Fruit fly (Drosophila melanogaster) whole organism, prepupa: ENCODE results near the gene Hex-t2.
A peak's percentile ranks its signal among the peaks of the same experiment; 100 is the strongest.

Experiments
- Blimp-1 ChIP-seq: fragments of 200-800 bp; sonication (Bioruptor generic); optimal IDR thresholded peaks from 3 replicates; lab custom pipeline; 2017; ENCODE audit warnings: missing biosample characterization, missing genetic modification characterization, mild to moderate bottlenecking, moderate library complexity, missing genetic modification reagents
- CG10631 ChIP-seq: fragments of 200-800 bp; sonication (Bioruptor generic); optimal IDR thresholded peaks from 2 replicates; lab custom pipeline; 2016; ENCODE audit warnings: missing biosample characterization, missing genetic modification characterization
- CG11294 ChIP-seq: fragments of 200-800 bp; sonication (Bioruptor generic); IDR thresholded peaks from 2 replicates; pipeline ENCODE4 v1.3.6; 2022; ENCODE audit warnings: missing biosample characterization, missing genetic modification characterization
- CG11762 ChIP-seq: fragments of 200-800 bp; sonication (Bioruptor generic); optimal IDR thresholded peaks from 3 replicates; lab custom pipeline; 2016; ENCODE audit warnings: missing biosample characterization, missing genetic modification characterization; ENCODE audit not compliant: insufficient read depth
- CG15336 ChIP-seq: fragments of 200-800 bp; sonication (Bioruptor generic); IDR thresholded peaks from 2 replicates; pipeline ENCODE4 v1.3.6; 2022; ENCODE audit warnings: missing biosample characterization, missing genetic modification characterization
- CG1621 ChIP-seq: fragments of 200-800 bp; sonication (Bioruptor generic); optimal IDR thresholded peaks from 3 replicates; lab custom pipeline; 2018; ENCODE audit warnings: missing biosample characterization, mild to moderate bottlenecking, missing genetic modification characterization
- CG3032 ChIP-seq: fragments of 200-800 bp; optimal IDR thresholded peaks from 2 replicates; lab custom pipeline; 2019; ENCODE audit warnings: missing biosample characterization, mild to moderate bottlenecking, missing genetic modification characterization, moderate library complexity
- CG32006 ChIP-seq: fragments of 200-800 bp; sonication (Bioruptor generic); optimal IDR thresholded peaks from 3 replicates; lab custom pipeline; 2017; ENCODE audit warnings: missing biosample characterization, mild to moderate bottlenecking, missing genetic modification characterization
- CG3919 ChIP-seq: fragments of 200-800 bp; sonication (Bioruptor generic); optimal IDR thresholded peaks from 3 replicates; lab custom pipeline; 2016; ENCODE audit warnings: missing biosample characterization, missing genetic modification characterization
- CG4318 ChIP-seq: fragments of 200-800 bp; sonication (Bioruptor generic); optimal IDR thresholded peaks from 3 replicates; lab custom pipeline; 2017; ENCODE audit warnings: missing biosample characterization, mild to moderate bottlenecking, missing genetic modification characterization
- CG6163 ChIP-seq: fragments of 200-800 bp; sonication (Bioruptor generic); IDR thresholded peaks from 3 replicates; pipeline ENCODE4 v1.3.6; 2022; ENCODE audit warnings: missing biosample characterization, missing genetic modification characterization
- CG6276 ChIP-seq: fragments of 200-800 bp; sonication (Bioruptor generic); optimal IDR thresholded peaks from 2 replicates; lab custom pipeline; 2017; ENCODE audit warnings: missing biosample characterization, mild to moderate bottlenecking, missing genetic modification characterization
- CG6792 ChIP-seq: fragments of 200-800 bp; sonication (Bioruptor generic); optimal IDR thresholded peaks from 3 replicates; lab custom pipeline; 2016; ENCODE audit warnings: missing biosample characterization, missing genetic modification characterization
- CG6854 ChIP-seq: fragments of 200-800 bp; sonication (Bioruptor generic); optimal IDR thresholded peaks from 2 replicates; lab custom pipeline; 2017; ENCODE audit warnings: missing biosample characterization, mild to moderate bottlenecking, missing genetic modification characterization
- CG7368 ChIP-seq: fragments of 200-800 bp; sonication (Bioruptor generic); optimal IDR thresholded peaks from 3 replicates; lab custom pipeline; 2016; ENCODE audit warnings: missing biosample characterization, missing genetic modification characterization
- CG8119 ChIP-seq: fragments of 200-800 bp; sonication (Bioruptor generic); IDR thresholded peaks from 3 replicates; pipeline ENCODE4 v1.3.6; 2022; ENCODE audit warnings: missing biosample characterization, missing genetic modification characterization
- CG8319 ChIP-seq: fragments of 200-800 bp; sonication (Bioruptor generic); optimal IDR thresholded peaks from 3 replicates; lab custom pipeline; 2016; ENCODE audit warnings: missing biosample characterization, missing genetic modification characterization
- CG8632 ChIP-seq: fragments of 200-800 bp; sonication (Bioruptor generic); optimal IDR thresholded peaks from 3 replicates; lab custom pipeline; 2016; ENCODE audit warnings: missing biosample characterization, missing genetic modification characterization
- CG9139 ChIP-seq: fragments of 200-800 bp; sonication (Bioruptor generic); optimal IDR thresholded peaks from 3 replicates; lab custom pipeline; 2017; ENCODE audit warnings: missing biosample characterization, mild to moderate bottlenecking, missing genetic modification characterization
- Eip75B ChIP-seq: fragments of 200-800 bp; sonication (Bioruptor generic); optimal IDR thresholded peaks from 3 replicates; lab custom pipeline; 2016; ENCODE audit warnings: missing biosample characterization, missing genetic modification characterization
- Ets21C ChIP-seq: fragments of 200-800 bp; sonication (Bioruptor generic); optimal IDR thresholded peaks from 3 replicates; lab custom pipeline; 2016; ENCODE audit warnings: missing biosample characterization, missing genetic modification characterization
- Ets96B ChIP-seq: fragments of 200-800 bp; optimal IDR thresholded peaks from 2 replicates; lab custom pipeline; 2019; ENCODE audit warnings: missing biosample characterization, mild to moderate bottlenecking, missing genetic modification characterization, moderate library complexity
- Gug ChIP-seq: fragments of 200-800 bp; sonication (Bioruptor generic); IDR thresholded peaks from 2 replicates; pipeline ENCODE4 v1.3.6; 2022; ENCODE audit warnings: missing biosample characterization, missing genetic modification characterization
- Hr38 ChIP-seq: sonication (Bioruptor generic); optimal IDR thresholded peaks from 2 replicates; lab custom pipeline; 2016; ENCODE audit warnings: missing biosample characterization, missing genetic modification characterization
- Hr4 ChIP-seq: fragments of 200-800 bp; sonication (Bioruptor generic); optimal IDR thresholded peaks from 3 replicates; lab custom pipeline; 2016; ENCODE audit warnings: missing biosample characterization, missing genetic modification characterization
- Met ChIP-seq: fragments of 200-800 bp; sonication (Bioruptor generic); optimal IDR thresholded peaks from 3 replicates; lab custom pipeline; 2016; ENCODE audit warnings: missing biosample characterization, missing genetic modification characterization
- OdsH ChIP-seq: fragments of 200-800 bp; sonication (Bioruptor generic); optimal IDR thresholded peaks from 3 replicates; lab custom pipeline; 2016; ENCODE audit warnings: missing biosample characterization, missing genetic modification characterization
- Smox ChIP-seq: fragments of 200-800 bp; sonication (Bioruptor generic); optimal IDR thresholded peaks from 3 replicates; lab custom pipeline; 2016; ENCODE audit warnings: missing biosample characterization, missing genetic modification characterization
- Sox102F ChIP-seq: fragments of 200-800 bp; sonication (Bioruptor generic); optimal IDR thresholded peaks from 2 replicates; lab custom pipeline; 2016; ENCODE audit warnings: missing biosample characterization, mild to moderate bottlenecking, missing genetic modification characterization
- Sox14 ChIP-seq: fragments of 200-800 bp; sonication (Bioruptor generic); optimal IDR thresholded peaks from 3 replicates; lab custom pipeline; 2016; ENCODE audit warnings: missing biosample characterization, missing genetic modification characterization
- achi ChIP-seq: fragments of 200-800 bp; sonication (Bioruptor generic); optimal IDR thresholded peaks from 3 replicates; lab custom pipeline; 2016; ENCODE audit warnings: missing biosample characterization, missing genetic modification characterization
- acj6 ChIP-seq: fragments of 200-800 bp; sonication (Bioruptor generic); optimal IDR thresholded peaks from 3 replicates; lab custom pipeline; 2016; ENCODE audit warnings: missing biosample characterization, missing genetic modification characterization
- cyc ChIP-seq: fragments of 200-800 bp; sonication (Bioruptor generic); optimal IDR thresholded peaks from 3 replicates; lab custom pipeline; 2016; ENCODE audit warnings: missing biosample characterization, missing genetic modification characterization
- dac ChIP-seq: fragments of 200-800 bp; sonication (Bioruptor generic); optimal IDR thresholded peaks from 2 replicates; lab custom pipeline; 2017; ENCODE audit warnings: missing biosample characterization, mild to moderate bottlenecking, missing genetic modification characterization
- eg ChIP-seq: fragments of 200-800 bp; sonication (Bioruptor generic); IDR thresholded peaks from 3 replicates; pipeline ENCODE4 v1.3.6; 2022; ENCODE audit warnings: missing biosample characterization, missing genetic modification characterization
- fd59A ChIP-seq: fragments of 200-800 bp; sonication (Bioruptor generic); optimal IDR thresholded peaks from 2 replicates; lab custom pipeline; 2017; ENCODE audit warnings: missing biosample characterization, mild to moderate bottlenecking, missing genetic modification characterization, missing genetic modification reagents
- fd85E ChIP-seq: fragments of 200-800 bp; sonication (Bioruptor generic); optimal IDR thresholded peaks from 3 replicates; lab custom pipeline; 2016; ENCODE audit warnings: missing biosample characterization, missing genetic modification characterization
- lz ChIP-seq: fragments of 200-800 bp; sonication (Bioruptor generic); optimal IDR thresholded peaks from 3 replicates; lab custom pipeline; 2016; ENCODE audit warnings: missing biosample characterization, missing genetic modification characterization
- pdm3 ChIP-seq: fragments of 200-800 bp; sonication (Bioruptor generic); optimal IDR thresholded peaks from 3 replicates; lab custom pipeline; 2016; ENCODE audit warnings: missing biosample characterization, missing genetic modification characterization
- salr ChIP-seq, 2 experiments: fragments of 200-800 bp; sonication (Bioruptor generic); optimal IDR thresholded peaks; 3 replicates each; lab custom pipeline; 2016 to 2018; ENCODE audit warnings: missing biosample characterization in 2 of 2, missing genetic modification characterization in 2 of 2, mild to moderate bottlenecking in 1 of 2
- spab ChIP-seq: fragments of 200-800 bp; sonication (Bioruptor generic); optimal IDR thresholded peaks from 2 replicates; lab custom pipeline; 2017; ENCODE audit warnings: missing biosample characterization, mild to moderate bottlenecking, missing genetic modification characterization, missing genetic modification reagents
- ss ChIP-seq, 2 experiments: fragments of 200-800 bp; sonication (Bioruptor generic); optimal IDR thresholded peaks; 2 replicates in 1 of 2; 3 replicates in 1 of 2; lab custom pipeline; 2017 to 2018; ENCODE audit warnings: mild to moderate bottlenecking in 2 of 2, missing biosample characterization in 2 of 2, missing genetic modification characterization in 2 of 2, moderate library complexity in 1 of 2
- svp ChIP-seq: fragments of 200-800 bp; sonication (Bioruptor generic); peaks from one replicate; lab custom pipeline; 2016; ENCODE audit warnings: missing biosample characterization, missing genetic modification characterization
- topi ChIP-seq: fragments of 200-800 bp; sonication (Bioruptor generic); optimal IDR thresholded peaks from 3 replicates; lab custom pipeline; 2016; ENCODE audit warnings: missing biosample characterization, missing genetic modification characterization
- vri ChIP-seq: fragments of 200-800 bp; sonication (Bioruptor generic); optimal IDR thresholded peaks from 3 replicates; lab custom pipeline; 2016; ENCODE audit warnings: missing biosample characterization, mild to moderate bottlenecking, missing genetic modification characterization

Gene Hex-t2

DNA sequence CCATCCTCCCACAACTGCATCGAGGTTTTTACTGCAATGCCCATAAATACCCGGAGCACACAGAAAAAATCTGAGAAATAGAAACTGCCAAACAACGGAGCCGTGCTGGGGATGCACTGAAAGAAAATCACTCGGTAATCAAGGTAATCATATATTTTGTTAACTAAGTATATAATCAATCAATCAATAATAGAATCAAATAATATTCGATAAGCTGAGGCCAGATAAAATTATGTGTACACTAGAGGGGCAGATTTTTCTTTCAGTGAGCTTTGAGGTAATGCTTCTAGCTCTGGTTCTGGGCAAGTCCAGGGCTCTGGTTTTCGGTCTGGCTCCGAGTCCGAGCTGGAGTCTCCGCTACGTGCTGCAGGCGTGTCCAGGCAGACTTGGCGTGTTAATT lies 27.6 kb downstream of the Hex-t2 start (continued):
- TF ChIP-seq svp (GFP tag; lab: Kevin White, UChicago) = no peak
- no peak for TF ChIP-seq CG8632
- no peak for TF ChIP-seq Eip75B (GFP tag; lab: Kevin White, UChicago)
- TF ChIP-seq vri (GFP tag; lab: Kevin White, UChicago) = no peak
- no peak for TF ChIP-seq salr (GFP tag; optimal IDR thresholded peaks at IDR 0.05; lab: Kevin White, UChicago)
- no peak for TF ChIP-seq Blimp-1 (GFP tag; lab: Kevin White, UChicago)
- no peak for TF ChIP-seq CG1621 (tag; lab: Kevin White, UChicago)

DNA sequence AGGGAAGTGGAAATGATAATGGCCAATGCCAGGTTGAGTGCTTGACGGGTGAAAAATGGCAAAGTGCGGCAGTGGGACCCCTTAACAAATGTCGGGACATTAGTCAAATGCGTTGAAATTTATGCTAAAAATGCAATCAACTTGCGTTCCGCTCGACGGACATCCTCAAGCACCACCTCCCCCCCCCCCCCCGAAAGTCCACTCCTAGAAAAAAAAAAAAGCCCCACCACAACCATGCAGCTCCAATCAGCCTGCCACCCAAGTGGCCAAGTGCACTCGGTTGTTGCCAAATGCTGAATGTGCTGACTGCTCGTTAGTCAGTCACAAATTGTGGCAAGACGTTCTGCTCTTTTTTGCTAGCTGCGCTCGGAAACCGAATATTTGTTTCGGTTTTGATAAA lies 28.2 kb downstream of the Hex-t2 start:
- TF ChIP-seq CG9139 (GFP tag; lab: Kevin White, UChicago) (no peak), Sox102F (GFP tag; lab: Kevin White, UChicago) (no peak), CG6163 (no peak), Hr4 (GFP tag; lab: Kevin White, UChicago) (no peak), CG11762 (GFP tag; lab: Kevin White, UChicago) (no peak), OdsH (GFP tag; lab: Kevin White, UChicago) (no peak), CG6276 (GFP tag; lab: Kevin White, UChicago) (no peak), acj6 (GFP tag; lab: Kevin White, UChicago) (no peak), CG7368 (GFP tag; lab: Kevin White, UChicago) (no peak), eg (GFP tag; lab: Robert Waterston, UW) (no peak), CG8319 (GFP tag; lab: Kevin White, UChicago) (no peak), vri (GFP tag; lab: Kevin White, UChicago) (no peak), fd59A (GFP tag; lab: Kevin White, UChicago) (no peak), Smox (GFP tag; lab: Kevin White, UChicago) (no peak), CG32006 (GFP tag; lab: Kevin White, UChicago) (no peak), CG3919 (no peak), CG4318 (GFP tag; lab: Kevin White, UChicago) (no peak), CG8119 (GFP tag; lab: Robert Waterston, UW) (no peak)

DNA sequence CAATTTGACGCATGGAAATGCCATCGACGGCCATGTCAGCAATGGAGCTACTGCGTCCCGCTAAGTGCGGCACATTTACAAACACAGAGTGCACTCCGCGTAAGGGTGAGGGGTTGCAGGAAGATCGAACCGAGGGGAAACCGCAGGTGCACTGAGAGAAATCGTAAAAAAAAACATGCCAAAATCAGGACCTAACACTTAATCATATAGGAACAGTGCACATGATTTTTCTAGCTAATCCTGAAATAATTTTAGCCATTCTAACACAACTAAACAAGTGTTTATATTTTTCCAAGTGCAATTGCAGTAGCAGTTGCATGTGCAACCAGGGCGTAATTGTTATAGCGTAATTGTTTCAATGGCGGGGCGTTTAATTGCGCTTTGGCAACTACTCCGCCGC lies 28.7 kb downstream of the Hex-t2 start:
- no peak for TF ChIP-seq CG6854 (GFP tag; lab: Kevin White, UChicago)
- TF ChIP-seq acj6 (GFP tag; lab: Kevin White, UChicago) = peak; percentile 45
- TF ChIP-seq topi (GFP tag; lab: Kevin White, UChicago) = peak; percentile 20
- peak in 1 of 2 experiments; percentile 25 for TF ChIP-seq salr (GFP tag; optimal IDR thresholded peaks at IDR 0.05; lab: Kevin White, UChicago)
- no peak for TF ChIP-seq fd85E (GFP tag; lab: Kevin White, UChicago)
- TF ChIP-seq ss (GFP tag; optimal IDR thresholded peaks at IDR 0.05; lab: Kevin White, UChicago) = peak in 1 of 2 experiments; percentile 51
- TF ChIP-seq Ets96B (tag; lab: Kevin White, UChicago) = peak; percentile 4
- TF ChIP-seq OdsH (GFP tag; lab: Kevin White, UChicago) = peak; percentile 55
- no peak for TF ChIP-seq CG8632
- peak; percentile 61 for TF ChIP-seq CG3919
- peak; percentile 24 for TF ChIP-seq spab (GFP tag; lab: Kevin White, UChicago)
- TF ChIP-seq CG10631 = peak; percentile 60
- TF ChIP-seq CG6276 (GFP tag; lab: Kevin White, UChicago) = peak; percentile 48
- TF ChIP-seq Ets21C (GFP tag; lab: Kevin White, UChicago) = no peak
- no peak for TF ChIP-seq CG9139 (GFP tag; lab: Kevin White, UChicago)
- peak; percentile 27 for TF ChIP-seq dac (GFP tag; lab: Kevin White, UChicago)
- peak; percentile 38 for TF ChIP-seq Eip75B (GFP tag; lab: Kevin White, UChicago)
- TF ChIP-seq lz (GFP tag; lab: Kevin White, UChicago) = peak; percentile 11
- TF ChIP-seq CG15336 (GFP tag; lab: Robert Waterston, UW) = peak; percentile 66
- TF ChIP-seq pdm3 (GFP tag; lab: Kevin White, UChicago) = peak; percentile 32
- TF ChIP-seq CG32006 (GFP tag; lab: Kevin White, UChicago) = peak; percentile 72
- TF ChIP-seq Sox102F (GFP tag; lab: Kevin White, UChicago) = no peak
- peak; percentile 9 for TF ChIP-seq Met (GFP tag; lab: Kevin White, UChicago)
- TF ChIP-seq CG8119 (GFP tag; lab: Robert Waterston, UW) = peak; percentile 68
- peak; percentile 56 for TF ChIP-seq achi (GFP tag; lab: Kevin White, UChicago)
- peak; percentile 68; the same call in 2 of the 3 replicates for TF ChIP-seq eg (GFP tag; lab: Robert Waterston, UW)
- peak; percentile 65 for TF ChIP-seq svp (GFP tag; lab: Kevin White, UChicago)
- TF ChIP-seq Hr38 (GFP tag; lab: Kevin White, UChicago) = no peak
- TF ChIP-seq CG7368 (GFP tag; lab: Kevin White, UChicago) = peak; percentile 35
- no peak for TF ChIP-seq CG11294 (GFP tag; lab: Robert Waterston, UW)
- peak; percentile 41 for TF ChIP-seq CG4318 (GFP tag; lab: Kevin White, UChicago)
- peak; percentile 48 for TF ChIP-seq Sox14 (GFP tag; lab: Kevin White, UChicago)
- TF ChIP-seq CG3032 = no peak
- peak; percentile 32; the same call in 1 of the 2 replicates for TF ChIP-seq Gug (GFP tag; lab: Robert Waterston, UW)
- TF ChIP-seq Smox (GFP tag; lab: Kevin White, UChicago) = no peak
- peak; percentile 9 for TF ChIP-seq CG11762 (GFP tag; lab: Kevin White, UChicago)
- no peak for TF ChIP-seq cyc
- TF ChIP-seq CG6792 (GFP tag; lab: Kevin White, UChicago) = peak; percentile 6
